Fruit fly (Drosophila melanogaster) whole organism, embryonic: Measurements from ENCODE around the gene OS9.

Experiments used
- Asciz ChIP-seq: fragments of 200-800 bp; sonication (Bioruptor generic); optimal IDR thresholded peaks from 2 replicates; lab custom pipeline; 2017; ENCODE audit warnings: missing biosample characterization, mild to moderate bottlenecking, missing genetic modification characterization, missing genetic modification reagents
- B-H2 ChIP-seq: fragments of 200-800 bp; sonication (Bioruptor generic); optimal IDR thresholded peaks from 2 replicates; lab custom pipeline; 2018; ENCODE audit warnings: missing biosample characterization, mild to moderate bottlenecking, missing genetic modification characterization
- CG11247 ChIP-seq: fragments of 200-800 bp; sonication (Bioruptor generic); IDR thresholded peaks from 2 replicates; pipeline ENCODE4 v1.3.6; 2022; ENCODE audit warnings: missing biosample characterization, missing genetic modification characterization
- CG12659 ChIP-seq: fragments of 200-800 bp; sonication (Bioruptor generic); optimal IDR thresholded peaks from 3 replicates; lab custom pipeline; 2017; ENCODE audit warnings: mild to moderate bottlenecking, missing biosample characterization, missing genetic modification reagents, missing genetic modification characterization
- CG14050 ChIP-seq: fragments of 200-800 bp; sonication (Bioruptor generic); IDR thresholded peaks from 3 replicates; pipeline ENCODE4 v1.3.6; 2022; ENCODE audit warnings: missing biosample characterization, missing genetic modification characterization
- CG14710 ChIP-seq: fragments of 200-800 bp; sonication (Bioruptor generic); optimal IDR thresholded peaks from 3 replicates; lab custom pipeline; 2019; ENCODE audit warnings: missing biosample characterization, mild to moderate bottlenecking, missing genetic modification characterization, moderate library complexity
- CG15514 ChIP-seq: fragments of 200-800 bp; sonication (Bioruptor generic); optimal IDR thresholded peaks from 3 replicates; lab custom pipeline; 2017; ENCODE audit warnings: missing biosample characterization, missing genetic modification characterization, mild to moderate bottlenecking, moderate library complexity, missing genetic modification reagents
- CG16813 ChIP-seq: fragments of 200-800 bp; sonication (Bioruptor generic); IDR thresholded peaks from 3 replicates; pipeline ENCODE4 v1.3.6; 2022; ENCODE audit warnings: missing biosample characterization, missing genetic modification characterization; ENCODE audit not compliant: partially characterized antibody
- CG17568 ChIP-seq: fragments of 200-800 bp; sonication (Bioruptor generic); optimal IDR thresholded peaks from 2 replicates; lab custom pipeline; 2018; ENCODE audit warnings: missing biosample characterization, mild to moderate bottlenecking, missing genetic modification characterization, moderate library complexity
- CG17829 ChIP-seq: fragments of 200-800 bp; optimal IDR thresholded peaks from 2 replicates; lab custom pipeline; 2019; ENCODE audit warnings: missing biosample characterization, mild to moderate bottlenecking, missing genetic modification characterization, moderate library complexity
- CG2129 ChIP-seq: fragments of 200-800 bp; sonication (Bioruptor generic); IDR thresholded peaks from 2 replicates; pipeline ENCODE4 v1.3.6; 2022; ENCODE audit warnings: missing biosample characterization, missing genetic modification characterization; ENCODE audit not compliant: partially characterized antibody
- CG2889 ChIP-seq: fragments of 200-800 bp; sonication (Bioruptor generic); IDR thresholded peaks from 3 replicates; pipeline ENCODE4 v1.3.6; 2022; ENCODE audit warnings: missing biosample characterization, missing genetic modification characterization
- CG3281 ChIP-seq: fragments of 200-800 bp; sonication (Bioruptor generic); optimal IDR thresholded peaks from 3 replicates; lab custom pipeline; 2017; ENCODE audit warnings: missing biosample characterization, mild to moderate bottlenecking, missing genetic modification characterization
- CG3726 ChIP-seq: fragments of 200-800 bp; sonication (Bioruptor generic); IDR thresholded peaks from 3 replicates; pipeline ENCODE4, ENCODE4 v1.3.6; 2022; ENCODE audit warnings: missing biosample characterization, missing genetic modification characterization
- CG42726 ChIP-seq: fragments of 200-800 bp; sonication (Bioruptor generic); IDR thresholded peaks from 2 replicates; pipeline ENCODE4 v1.3.6; 2022; ENCODE audit warnings: missing biosample characterization, missing genetic modification characterization; ENCODE audit not compliant: partially characterized antibody
- CG4360 ChIP-seq: fragments of 200-800 bp; sonication (Bioruptor generic); IDR thresholded peaks from 2 replicates; pipeline ENCODE4 v1.3.6; 2022; ENCODE audit warnings: missing biosample characterization, missing genetic modification characterization
- CG5953 ChIP-seq: fragments of 200-800 bp; sonication (Bioruptor generic); IDR thresholded peaks from 2 replicates; pipeline ENCODE4 v1.3.6; 2022; ENCODE audit warnings: missing biosample characterization, missing genetic modification characterization
- CG7556 ChIP-seq: fragments of 200-800 bp; sonication (Bioruptor generic); optimal IDR thresholded peaks from 2 replicates; lab custom pipeline; 2017; ENCODE audit warnings: missing biosample characterization, mild to moderate bottlenecking, missing genetic modification characterization
- CG8765 ChIP-seq: fragments of 200-800 bp; sonication (Bioruptor generic); IDR thresholded peaks from 2 replicates; pipeline ENCODE4 v1.3.6; 2022; ENCODE audit warnings: missing biosample characterization, missing genetic modification characterization
- CG9437 ChIP-seq: fragments of 200-800 bp; sonication (Bioruptor generic); optimal IDR thresholded peaks from 2 replicates; lab custom pipeline; 2018; ENCODE audit warnings: missing biosample characterization, mild to moderate bottlenecking, missing genetic modification characterization
- CrebB ChIP-seq: fragments of 200-800 bp; sonication (Bioruptor generic); optimal IDR thresholded peaks from 3 replicates; lab custom pipeline; 2018; ENCODE audit warnings: missing biosample characterization, mild to moderate bottlenecking, missing genetic modification characterization
- Doc2 ChIP-seq: fragments of 200-800 bp; sonication (Bioruptor generic); IDR thresholded peaks from 2 replicates; pipeline ENCODE4 v1.3.6; 2022; ENCODE audit warnings: missing biosample characterization, missing genetic modification characterization
- Fer2 ChIP-seq: fragments of 200-800 bp; sonication (Bioruptor generic); optimal IDR thresholded peaks from 2 replicates; lab custom pipeline; 2018; ENCODE audit warnings: missing biosample characterization, mild to moderate bottlenecking, missing genetic modification characterization, moderate library complexity
- HLH3B ChIP-seq: fragments of 200-800 bp; sonication (Bioruptor generic); IDR thresholded peaks from 2 replicates; pipeline ENCODE4 v1.3.6; 2022; ENCODE audit warnings: missing biosample characterization, missing genetic modification characterization
- Hr78 ChIP-seq, 2 experiments: fragments of 200-800 bp in 1 of 2; fragments of >200 bp in 1 of 2; sonication (Bioruptor generic) in 1 of 2; optimal IDR thresholded peaks; 2 replicates each; lab custom pipeline; 2017 to 2019; ENCODE audit warnings: missing biosample characterization in 2 of 2, missing genetic modification characterization in 2 of 2, mild to moderate bottlenecking in 1 of 2, moderate library complexity in 1 of 2
- Jarid2 ChIP-seq: fragments of 200-800 bp; sonication (Bioruptor generic); optimal IDR thresholded peaks from 3 replicates; lab custom pipeline; 2017; ENCODE audit warnings: mild to moderate bottlenecking, missing biosample characterization, missing genetic modification reagents, missing genetic modification characterization
- Meics ChIP-seq: fragments of 200-800 bp; sonication (Bioruptor generic); optimal IDR thresholded peaks from 2 replicates; lab custom pipeline; 2017; ENCODE audit warnings: missing biosample characterization, mild to moderate bottlenecking, missing genetic modification characterization
- Mes4 ChIP-seq: fragments of 200-800 bp; sonication (Bioruptor generic); optimal IDR thresholded peaks from 2 replicates; lab custom pipeline; 2016; ENCODE audit warnings: missing biosample characterization, missing genetic modification characterization
- NFAT ChIP-seq: fragments of 200-800 bp; sonication (Bioruptor generic); IDR thresholded peaks from 2 replicates; pipeline ENCODE4 v1.3.6; 2022; ENCODE audit warnings: missing biosample characterization, missing genetic modification characterization
- Oli ChIP-seq: fragments of 200-800 bp; sonication (Bioruptor generic); optimal IDR thresholded peaks from 2 replicates; lab custom pipeline; 2018; ENCODE audit warnings: missing biosample characterization, mild to moderate bottlenecking, missing genetic modification characterization, moderate library complexity
- Pdp1 ChIP-seq, 2 experiments: fragments of 200-800 bp; sonication (Bioruptor generic); optimal IDR thresholded peaks; 3 replicates each; lab custom pipeline; 2016; ENCODE audit warnings: missing biosample characterization in 2 of 2, missing genetic modification characterization in 2 of 2, mild to moderate bottlenecking in 1 of 2, moderate library complexity in 1 of 2
- Sox102F ChIP-seq: fragments of 200-800 bp; sonication (Bioruptor generic); optimal IDR thresholded peaks from 2 replicates; lab custom pipeline; 2018; ENCODE audit warnings: missing biosample characterization, mild to moderate bottlenecking, missing genetic modification characterization, moderate library complexity
- ase ChIP-seq: fragments of 200-800 bp; sonication (Bioruptor generic); IDR thresholded peaks from 3 replicates; pipeline ENCODE4 v1.3.6; 2022; ENCODE audit warnings: missing biosample characterization, missing genetic modification characterization
- cas ChIP-seq: fragments of 200-800 bp; sonication (Bioruptor generic); IDR thresholded peaks from 2 replicates; pipeline ENCODE4 v1.3.6; 2022; ENCODE audit warnings: missing biosample characterization, missing genetic modification characterization
- caup ChIP-seq: fragments of 200-800 bp; sonication (Bioruptor generic); optimal IDR thresholded peaks from 3 replicates; lab custom pipeline; 2017; ENCODE audit warnings: missing biosample characterization, mild to moderate bottlenecking, missing genetic modification characterization, moderate library complexity; ENCODE audit not compliant: severe bottlenecking
- ewg ChIP-seq: fragments of 200-800 bp; sonication (Bioruptor generic); optimal IDR thresholded peaks from 3 replicates; lab custom pipeline; 2017; ENCODE audit warnings: mild to moderate bottlenecking, missing biosample characterization, missing genetic modification reagents, missing genetic modification characterization
- gce ChIP-seq: fragments of 200-800 bp; sonication (Bioruptor generic); IDR thresholded peaks from 3 replicates; pipeline ENCODE4 v1.3.6; 2022; ENCODE audit warnings: missing biosample characterization, missing genetic modification characterization
- grau ChIP-seq: fragments of 200-800 bp; optimal IDR thresholded peaks from 3 replicates; lab custom pipeline; 2019; ENCODE audit warnings: missing biosample characterization, mild to moderate bottlenecking, missing genetic modification characterization, moderate library complexity
- h ChIP-seq: fragments of >200 bp; optimal IDR thresholded peaks from 2 replicates; lab custom pipeline; 2017
- nmo ChIP-seq: fragments of 200-800 bp; sonication (Bioruptor generic); optimal IDR thresholded peaks from 2 replicates; lab custom pipeline; 2018; ENCODE audit warnings: missing biosample characterization, mild to moderate bottlenecking, missing genetic modification characterization, moderate library complexity
- psq ChIP-seq: fragments of 200-800 bp; sonication (Bioruptor generic); optimal IDR thresholded peaks from 2 replicates; lab custom pipeline; 2017; ENCODE audit warnings: missing biosample characterization, missing genetic modification characterization
- salm ChIP-seq: fragments of 200-800 bp; sonication (Bioruptor generic); optimal IDR thresholded peaks from 2 replicates; lab custom pipeline; 2018; ENCODE audit warnings: missing biosample characterization, mild to moderate bottlenecking, missing genetic modification characterization
- slou ChIP-seq: fragments of 200-800 bp; sonication (Bioruptor generic); optimal IDR thresholded peaks from 3 replicates; lab custom pipeline; 2016; ENCODE audit warnings: missing biosample characterization, missing genetic modification characterization
- sqz ChIP-seq: fragments of 200-800 bp; sonication (Bioruptor generic); optimal IDR thresholded peaks from 3 replicates; lab custom pipeline; 2018; ENCODE audit warnings: missing biosample characterization, mild to moderate bottlenecking, missing genetic modification characterization
- tap ChIP-seq: fragments of 200-800 bp; optimal IDR thresholded peaks from 3 replicates; lab custom pipeline; 2019; ENCODE audit warnings: missing biosample characterization, mild to moderate bottlenecking, missing genetic modification characterization, moderate library complexity
- toy ChIP-seq: fragments of 200-800 bp; sonication (Bioruptor generic); IDR thresholded peaks from 2 replicates; pipeline ENCODE4 v1.3.6; 2022; ENCODE audit warnings: missing biosample characterization, missing genetic modification characterization
- trh ChIP-seq: fragments of 200-800 bp; sonication (Bioruptor generic); optimal IDR thresholded peaks from 2 replicates; lab custom pipeline; 2016; ENCODE audit warnings: missing biosample characterization, missing genetic modification characterization
- tup ChIP-seq: fragments of 200-800 bp; sonication (Bioruptor generic); optimal IDR thresholded peaks from 2 replicates; lab custom pipeline; 2016; ENCODE audit warnings: missing biosample characterization, mild to moderate bottlenecking, missing genetic modification characterization, moderate library complexity
- vvl ChIP-seq: fragments of 200-800 bp; sonication (Bioruptor generic); IDR thresholded peaks from 2 replicates; pipeline ENCODE4 v1.3.6; 2022; ENCODE audit warnings: missing biosample characterization, missing genetic modification characterization
- yki ChIP-seq: fragments of >200 bp; optimal IDR thresholded peaks from 3 replicates; lab custom pipeline; 2018
- zen2 ChIP-seq: fragments of 200-800 bp; sonication (Bioruptor generic); IDR thresholded peaks from 3 replicates; pipeline ENCODE4 v1.3.6; 2022; ENCODE audit warnings: missing biosample characterization, missing genetic modification characterization; ENCODE audit not compliant: partially characterized antibody

OS9 gene

DNA sequence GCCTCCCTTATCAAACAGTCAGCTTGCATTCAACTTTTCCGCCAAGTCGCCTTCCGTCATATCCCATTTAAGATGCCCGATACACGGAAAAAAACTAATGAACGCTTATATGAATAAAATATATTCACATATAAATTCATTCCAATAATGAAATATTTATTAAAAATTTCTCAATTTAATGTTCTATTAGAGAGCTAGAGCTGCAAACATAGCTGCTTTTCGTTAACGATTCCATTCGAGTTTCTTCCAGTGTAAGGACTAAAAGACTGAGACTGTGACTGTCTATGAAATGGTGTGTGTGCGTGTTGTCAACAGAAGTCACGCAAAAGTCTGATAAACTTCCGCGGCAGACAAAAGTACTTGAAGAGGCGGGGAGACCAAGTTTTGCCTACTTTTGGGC is 36.2 kb downstream of the OS9 start (continued):
- TF ChIP-seq CG2129 (GFP tag; lab: Robert Waterston, UW), result no peak
- no peak for TF ChIP-seq yki (lab: Kevin White, UChicago)
- TF ChIP-seq CG2889, result no peak
- peak; percentile 22 for TF ChIP-seq CG17568 (GFP tag; lab: Kevin White, UChicago)
- TF ChIP-seq Hr78 (GFP tag; optimal IDR thresholded peaks at IDR 0.05; lab: Kevin White, UChicago), result no peak
- peak; percentile 66 for TF ChIP-seq CG3281 (GFP tag; lab: Kevin White, UChicago)
- peak; percentile 61 for TF ChIP-seq Sox102F (GFP tag; lab: Kevin White, UChicago)
- TF ChIP-seq CG8765 (GFP tag; lab: Robert Waterston, UW), result no peak
- peak; percentile 23 for TF ChIP-seq Oli (tag; lab: Kevin White, UChicago)
- TF ChIP-seq toy (GFP tag; lab: Robert Waterston, UW), result no peak
- no peak for TF ChIP-seq trh (GFP tag; lab: Kevin White, UChicago)
- no peak for TF ChIP-seq CG5953
- TF ChIP-seq CG7556 (GFP tag; lab: Kevin White, UChicago), result peak; percentile 65
- TF ChIP-seq gce, result no peak
- TF ChIP-seq tup (GFP tag; lab: Kevin White, UChicago), result no peak
- no peak for TF ChIP-seq CG16813 (GFP tag; lab: Robert Waterston, UW)
- no peak for TF ChIP-seq cas (GFP tag; lab: Robert Waterston, UW)
- TF ChIP-seq NFAT (GFP tag; lab: Robert Waterston, UW), result no peak
- TF ChIP-seq ase (GFP tag; lab: Robert Waterston, UW), result no peak
- peak; percentile 57 for TF ChIP-seq Meics
- no peak for TF ChIP-seq CG4360 (GFP tag; lab: Robert Waterston, UW)
- peak; percentile 58 for TF ChIP-seq grau (tag; lab: Kevin White, UChicago)
- TF ChIP-seq CG12659 (GFP tag; lab: Kevin White, UChicago), result peak; percentile 29
- no peak for TF ChIP-seq psq (GFP tag; lab: Kevin White, UChicago)
- no peak for TF ChIP-seq CG11247 (GFP tag; lab: Robert Waterston, UW)
- TF ChIP-seq Asciz, result peak; percentile 22
- TF ChIP-seq CG17829 (tag; lab: Kevin White, UChicago), result peak; percentile 30
- TF ChIP-seq sqz, result peak; percentile 2
- peak; percentile 1 for TF ChIP-seq Jarid2 (GFP tag; lab: Kevin White, UChicago)
- TF ChIP-seq caup, result peak; percentile 49
- TF ChIP-seq slou (GFP tag; lab: Kevin White, UChicago), result peak; percentile 10
- TF ChIP-seq Doc2 (GFP tag; lab: Robert Waterston, UW), result no peak
- peak; percentile 35 for TF ChIP-seq CG9437 (GFP tag; lab: Kevin White, UChicago)
- TF ChIP-seq CG42726, result no peak
- no peak for TF ChIP-seq CG3726 (GFP tag; lab: Robert Waterston, UW)
- TF ChIP-seq salm (tag; lab: Kevin White, UChicago), result no peak
- no peak for TF ChIP-seq CG14050 (GFP tag; lab: Robert Waterston, UW)
- no peak for TF ChIP-seq CrebB (tag; lab: Kevin White, UChicago)
- 0 out of 2 replicates have a peak, but pooled peaks have one; percentile 26 for TF ChIP-seq HLH3B (GFP tag; lab: Robert Waterston, UW)
- no peak for TF ChIP-seq h
- TF ChIP-seq Fer2 (tag; lab: Kevin White, UChicago), result no peak
- TF ChIP-seq nmo (GFP tag; lab: Kevin White, UChicago), result peak; percentile 48
- TF ChIP-seq tap, result peak; percentile 28
- peak; percentile 59 for TF ChIP-seq vvl (GFP tag; lab: Robert Waterston, UW)
- TF ChIP-seq CG15514, result peak; percentile 21
- TF ChIP-seq CG14710 (tag; lab: Kevin White, UChicago), result no peak
- no peak for TF ChIP-seq Pdp1 (GFP tag; optimal IDR thresholded peaks at IDR 0.05; lab: Kevin White, UChicago)
- TF ChIP-seq Mes4 (GFP tag; lab: Kevin White, UChicago), result no peak
- no peak for TF ChIP-seq zen2
- no peak for TF ChIP-seq B-H2 (GFP tag; lab: Kevin White, UChicago)
- TF ChIP-seq ewg (GFP tag; lab: Kevin White, UChicago), result no peak
